Fruit fly (Drosophila melanogaster) whole organism, embryonic: ENCODE measurements around the gene lgs.

Source experiments
- BEAF-32 ChIP-seq: fragments of 200-800 bp; sonication (Bioruptor generic); optimal IDR thresholded peaks from 3 replicates; lab custom pipeline; 2017; ENCODE audit warnings: missing biosample characterization, missing genetic modification characterization, mild to moderate bottlenecking, moderate library complexity, missing genetic modification reagents
- Bgb ChIP-seq: fragments of 200-800 bp; sonication (Bioruptor generic); IDR thresholded peaks from 2 replicates; pipeline ENCODE4 v1.3.6; 2022; ENCODE audit warnings: missing biosample characterization, missing genetic modification characterization; ENCODE audit not compliant: partially characterized antibody
- Blimp-1 ChIP-seq: fragments of 200-800 bp; sonication (Bioruptor generic); optimal IDR thresholded peaks from 3 replicates; lab custom pipeline; 2018; ENCODE audit warnings: missing biosample characterization, missing genetic modification characterization, mild to moderate bottlenecking, moderate library complexity, missing genetic modification reagents
- CG12942 ChIP-seq: fragments of 200-800 bp; sonication (Bioruptor generic); optimal IDR thresholded peaks from 3 replicates; lab custom pipeline; 2016; ENCODE audit warnings: missing biosample characterization, missing genetic modification characterization
- CG15269 ChIP-seq: fragments of 200-800 bp; sonication (Bioruptor generic); optimal IDR thresholded peaks from 2 replicates; lab custom pipeline; 2018; ENCODE audit warnings: missing biosample characterization, mild to moderate bottlenecking, missing genetic modification characterization, moderate library complexity
- CG15514 ChIP-seq: fragments of 200-800 bp; sonication (Bioruptor generic); optimal IDR thresholded peaks from 3 replicates; lab custom pipeline; 2017; ENCODE audit warnings: missing biosample characterization, missing genetic modification characterization, mild to moderate bottlenecking, moderate library complexity, missing genetic modification reagents
- CG16779 ChIP-seq: fragments of 200-800 bp; sonication (Bioruptor generic); IDR thresholded peaks from 2 replicates; pipeline ENCODE4 v1.3.6; 2022; ENCODE audit warnings: missing biosample characterization, missing genetic modification characterization
- CG17568 ChIP-seq: fragments of 200-800 bp; sonication (Bioruptor generic); optimal IDR thresholded peaks from 2 replicates; lab custom pipeline; 2018; ENCODE audit warnings: missing biosample characterization, mild to moderate bottlenecking, missing genetic modification characterization, moderate library complexity
- CG2129 ChIP-seq: fragments of 200-800 bp; sonication (Bioruptor generic); IDR thresholded peaks from 2 replicates; pipeline ENCODE4 v1.3.6; 2022; ENCODE audit warnings: missing biosample characterization, missing genetic modification characterization; ENCODE audit not compliant: partially characterized antibody
- CG2202 ChIP-seq: fragments of 200-800 bp; sonication (Bioruptor generic); optimal IDR thresholded peaks from 2 replicates; lab custom pipeline; 2018; ENCODE audit warnings: missing biosample characterization, mild to moderate bottlenecking, missing genetic modification characterization
- CG32532 ChIP-seq: fragments of 200-800 bp; sonication (Bioruptor generic); IDR thresholded peaks from 2 replicates; pipeline ENCODE4 v1.3.6; 2022; ENCODE audit warnings: missing biosample characterization, missing genetic modification characterization
- CG33213 ChIP-seq: fragments of 200-800 bp; sonication (Bioruptor generic); optimal IDR thresholded peaks from 3 replicates; lab custom pipeline; 2016; ENCODE audit warnings: missing biosample characterization, missing genetic modification characterization
- CG3407 ChIP-seq: fragments of 200-800 bp; sonication (Bioruptor generic); optimal IDR thresholded peaks from 2 replicates; lab custom pipeline; 2018; ENCODE audit warnings: missing biosample characterization, mild to moderate bottlenecking, missing genetic modification characterization
- CG3847 ChIP-seq: fragments of 200-800 bp; sonication (Bioruptor generic); IDR thresholded peaks from 2 replicates; pipeline ENCODE4 v1.3.6; 2022; ENCODE audit warnings: missing biosample characterization, missing genetic modification characterization
- CG6765 ChIP-seq: fragments of 200-800 bp; sonication (Bioruptor generic); optimal IDR thresholded peaks from 3 replicates; lab custom pipeline; 2017; ENCODE audit warnings: missing biosample characterization, mild to moderate bottlenecking, missing genetic modification characterization
- CG6791 ChIP-seq: fragments of 200-800 bp; sonication (Bioruptor generic); IDR thresholded peaks from 3 replicates; pipeline ENCODE4 v1.3.6; 2022; ENCODE audit warnings: missing biosample characterization, missing genetic modification characterization; ENCODE audit not compliant: partially characterized antibody
- CG7357 ChIP-seq: fragments of 200-800 bp; sonication (Bioruptor generic); IDR thresholded peaks from 3 replicates; pipeline ENCODE4 v1.3.6; 2022; ENCODE audit warnings: missing biosample characterization, missing genetic modification characterization
- CG7928 ChIP-seq: fragments of 200-800 bp; sonication (Bioruptor generic); optimal IDR thresholded peaks from 2 replicates; lab custom pipeline; 2017; ENCODE audit warnings: missing biosample characterization, mild to moderate bottlenecking, missing genetic modification characterization
- CG8944 ChIP-seq: fragments of 200-800 bp; sonication (Bioruptor generic); optimal IDR thresholded peaks from 3 replicates; lab custom pipeline; 2016; ENCODE audit warnings: missing biosample characterization, missing genetic modification characterization
- CG9797 ChIP-seq: fragments of 200-800 bp; sonication (Bioruptor generic); optimal IDR thresholded peaks from 3 replicates; lab custom pipeline; 2018; ENCODE audit warnings: missing biosample characterization, mild to moderate bottlenecking, missing genetic modification characterization
- Dip3 ChIP-seq: fragments of 200-800 bp; sonication (Bioruptor generic); optimal IDR thresholded peaks from 3 replicates; lab custom pipeline; 2016; ENCODE audit warnings: missing biosample characterization, missing genetic modification characterization
- Drgx ChIP-seq: fragments of 200-800 bp; sonication (Bioruptor generic); IDR thresholded peaks from 2 replicates; pipeline ENCODE4 v1.3.6; 2022; ENCODE audit warnings: missing biosample characterization, missing genetic modification characterization
- H2.0 ChIP-seq: fragments of 200-800 bp; sonication (Bioruptor generic); IDR thresholded peaks from 2 replicates; pipeline ENCODE4 v1.3.6; 2022; ENCODE audit warnings: missing biosample characterization, missing genetic modification characterization
- HLHmδ ChIP-seq: fragments of 200-800 bp; sonication (Bioruptor generic); optimal IDR thresholded peaks from 2 replicates; lab custom pipeline; 2018; ENCODE audit warnings: missing biosample characterization, mild to moderate bottlenecking, missing genetic modification characterization, moderate library complexity
- Hr51 ChIP-seq, 2 experiments: fragments of 200-800 bp; sonication (Bioruptor generic); optimal IDR thresholded peaks; 2 replicates in 1 of 2; 3 replicates in 1 of 2; lab custom pipeline; 2016 to 2018; ENCODE audit warnings: missing biosample characterization in 2 of 2, missing genetic modification characterization in 2 of 2, mild to moderate bottlenecking in 1 of 2, moderate library complexity in 1 of 2
- NC2β ChIP-seq: fragments of 200-800 bp; sonication (Bioruptor generic); optimal IDR thresholded peaks from 2 replicates; lab custom pipeline; 2016; ENCODE audit warnings: missing biosample characterization, missing genetic modification characterization
- Poxn ChIP-seq: fragments of 200-800 bp; sonication (Bioruptor generic); IDR thresholded peaks from 2 replicates; pipeline ENCODE4 v1.3.6; 2022; ENCODE audit warnings: missing biosample characterization, missing genetic modification characterization
- Xrp1 ChIP-seq: fragments of 200-800 bp; sonication (Bioruptor generic); IDR thresholded peaks from 2 replicates; pipeline ENCODE4 v1.3.6; 2022; ENCODE audit warnings: missing biosample characterization, missing genetic modification characterization
- ac ChIP-seq: fragments of 200-800 bp; sonication (Bioruptor generic); optimal IDR thresholded peaks from 3 replicates; lab custom pipeline; 2017; ENCODE audit warnings: missing biosample characterization, mild to moderate bottlenecking, missing genetic modification characterization
- aop ChIP-seq: fragments of 200-800 bp; sonication (Bioruptor generic); IDR thresholded peaks from 2 replicates; pipeline ENCODE4 v1.3.6; 2022; ENCODE audit warnings: missing biosample characterization, missing genetic modification characterization
- ap ChIP-seq: fragments of 200-800 bp; sonication (Bioruptor generic); IDR thresholded peaks from 2 replicates; pipeline ENCODE4 v1.3.6; 2022; ENCODE audit warnings: missing biosample characterization, missing genetic modification characterization
- ato ChIP-seq: fragments of 200-800 bp; sonication (Bioruptor generic); IDR thresholded peaks from 2 replicates; pipeline ENCODE4 v1.3.6; 2022; ENCODE audit warnings: missing biosample characterization, missing genetic modification characterization; ENCODE audit not compliant: partially characterized antibody
- cas ChIP-seq: fragments of 200-800 bp; sonication (Bioruptor generic); IDR thresholded peaks from 2 replicates; pipeline ENCODE4 v1.3.6; 2022; ENCODE audit warnings: missing biosample characterization, missing genetic modification characterization
- chn ChIP-seq: fragments of 200-800 bp; sonication (Bioruptor generic); optimal IDR thresholded peaks from 2 replicates; lab custom pipeline; 2016; ENCODE audit warnings: missing biosample characterization, missing genetic modification characterization
- ems ChIP-seq: fragments of 200-800 bp; sonication (Bioruptor generic); optimal IDR thresholded peaks from 3 replicates; lab custom pipeline; 2016; ENCODE audit warnings: missing biosample characterization, missing genetic modification characterization
- fru ChIP-seq: fragments of >200 bp; optimal IDR thresholded peaks from 2 replicates; lab custom pipeline; 2017
- grn ChIP-seq: fragments of 200-800 bp; sonication (Bioruptor generic); optimal IDR thresholded peaks from 3 replicates; lab custom pipeline; 2017; ENCODE audit warnings: missing biosample characterization, missing genetic modification characterization
- gro ChIP-seq: fragments of 200-800 bp; sonication (Bioruptor generic); optimal IDR thresholded peaks from 2 replicates; lab custom pipeline; 2016; ENCODE audit warnings: missing biosample characterization, missing genetic modification characterization
- hbn ChIP-seq: fragments of 200-800 bp; sonication (Bioruptor generic); IDR thresholded peaks from 2 replicates; pipeline ENCODE4 v1.3.6; 2022; ENCODE audit warnings: missing biosample characterization, missing genetic modification characterization; ENCODE audit not compliant: partially characterized antibody
- insv ChIP-seq, 2 experiments: fragments of 200-800 bp; sonication (Bioruptor generic); optimal IDR thresholded peaks; 3 replicates each; lab custom pipeline; 2016 to 2018; ENCODE audit warnings: missing biosample characterization in 2 of 2, missing genetic modification characterization in 2 of 2
- ken ChIP-seq: fragments of 200-800 bp; sonication (Bioruptor generic); IDR thresholded peaks from 3 replicates; pipeline ENCODE4 v1.3.6; 2022; ENCODE audit warnings: missing biosample characterization, missing genetic modification characterization
- nau ChIP-seq: fragments of 200-800 bp; sonication (Bioruptor generic); optimal IDR thresholded peaks from 3 replicates; lab custom pipeline; 2017; ENCODE audit warnings: missing biosample characterization, mild to moderate bottlenecking, missing genetic modification characterization, missing genetic modification reagents
- onecut ChIP-seq: fragments of 200-800 bp; sonication (Bioruptor generic); IDR thresholded peaks from 2 replicates; pipeline ENCODE4 v1.3.6; 2022; ENCODE audit warnings: missing biosample characterization, missing genetic modification characterization
- run ChIP-seq: fragments of 200-800 bp; sonication (Bioruptor generic); optimal IDR thresholded peaks from 3 replicates; lab custom pipeline; 2018; ENCODE audit warnings: missing biosample characterization, mild to moderate bottlenecking, missing genetic modification characterization
- sim ChIP-seq: fragments of 200-800 bp; sonication (Bioruptor generic); IDR thresholded peaks from 2 replicates; pipeline ENCODE4 v1.3.6; 2022; ENCODE audit warnings: missing biosample characterization, missing genetic modification characterization
- slou ChIP-seq: fragments of 200-800 bp; sonication (Bioruptor generic); optimal IDR thresholded peaks from 3 replicates; lab custom pipeline; 2016; ENCODE audit warnings: missing biosample characterization, missing genetic modification characterization
- ssp ChIP-seq: fragments of 200-800 bp; sonication (Bioruptor generic); IDR thresholded peaks from 2 replicates; pipeline ENCODE4 v1.3.6; 2022; ENCODE audit warnings: missing biosample characterization, missing genetic modification characterization
- trem ChIP-seq: fragments of 200-800 bp; optimal IDR thresholded peaks from 3 replicates; lab custom pipeline; 2019; ENCODE audit warnings: missing biosample characterization, mild to moderate bottlenecking, missing genetic modification characterization, moderate library complexity
- trh ChIP-seq: fragments of 200-800 bp; sonication (Bioruptor generic); optimal IDR thresholded peaks from 2 replicates; lab custom pipeline; 2016; ENCODE audit warnings: missing biosample characterization, missing genetic modification characterization
- ttk ChIP-seq: fragments of 200-800 bp; sonication (Bioruptor generic); IDR thresholded peaks from 2 replicates; pipeline ENCODE4 v2.1.2; 2022; ENCODE audit warnings: missing biosample characterization, missing genetic modification characterization
- unpg ChIP-seq: fragments of 200-800 bp; sonication (Bioruptor generic); optimal IDR thresholded peaks from 3 replicates; lab custom pipeline; 2018; ENCODE audit warnings: missing biosample characterization, mild to moderate bottlenecking, missing genetic modification characterization, moderate library complexity
- yki ChIP-seq: fragments of >200 bp; optimal IDR thresholded peaks from 3 replicates; lab custom pipeline; 2018

Gene lgs

dm6 chr4:404325-404724 lies 39.4 kb downstream of the lgs start (continued):
- TF ChIP-seq ssp (GFP tag; lab: Robert Waterston, UW) (no peak), CG15514 (peak; percentile 50), CG2129 (no peak), trem (tag; lab: Kevin White, UChicago) (peak; percentile 45), Poxn (GFP tag; lab: Robert Waterston, UW) (no peak), CG12942 (no peak), hbn (GFP tag; lab: Robert Waterston, UW) (no peak), CG17568 (GFP tag; lab: Kevin White, UChicago) (peak; percentile 72), CG3407 (peak; percentile 50), ttk (no peak), onecut (peak; percentile 79), CG16779 (no peak), CG7928 (no peak), HLHmδ (GFP tag; lab: Kevin White, UChicago) (no peak), H2.0 (GFP tag; lab: Robert Waterston, UW) (no peak), nau (GFP tag; lab: Kevin White, UChicago) (peak; percentile 68), CG15269 (tag; lab: Kevin White, UChicago) (peak; percentile 70), Xrp1 (GFP tag; lab: Robert Waterston, UW) (peak; percentile 58; the same call in 1 of the 2 replicates), chn (GFP tag; lab: Kevin White, UChicago) (no peak), ato (GFP tag; lab: Robert Waterston, UW) (no peak), CG3847 (GFP tag; lab: Robert Waterston, UW) (no peak), CG7357 (GFP tag; lab: Robert Waterston, UW) (no peak), insv (GFP tag; optimal IDR thresholded peaks at IDR 0.05; lab: Kevin White, UChicago) (peak in 1 of 2 experiments; percentile 18), unpg (GFP tag; lab: Kevin White, UChicago) (peak; percentile 57), CG9797 (GFP tag; lab: Kevin White, UChicago) (no peak), Dip3 (no peak), grn (no peak), slou (GFP tag; lab: Kevin White, UChicago) (no peak), NC2β (GFP tag; lab: Kevin White, UChicago) (no peak), cas (no peak), CG2202 (peak; percentile 44), Hr51 (GFP tag; optimal IDR thresholded peaks at IDR 0.05; lab: Kevin White, UChicago) (no peak), CG8944 (GFP tag; lab: Kevin White, UChicago) (no peak), Drgx (GFP tag; lab: Robert Waterston, UW) (no peak), gro (no peak), CG33213 (GFP tag; lab: Kevin White, UChicago) (peak; percentile 15), run (no peak), Bgb (GFP tag; lab: Robert Waterston, UW) (no peak), ken (no peak), Blimp-1 (no peak), trh (no peak), fru (lab: Kevin White, UChicago) (no peak), CG6765 (peak; percentile 46), BEAF-32 (GFP tag; lab: Kevin White, UChicago) (no peak), ac (GFP tag; lab: Kevin White, UChicago) (no peak), ap (GFP tag; lab: Robert Waterston, UW) (no peak), CG32532 (GFP tag; lab: Robert Waterston, UW) (peak; percentile 68; the same call in 1 of the 2 replicates), ems (GFP tag; lab: Kevin White, UChicago) (no peak), aop (GFP tag; lab: Robert Waterston, UW) (no peak), CG6791 (GFP tag; lab: Robert Waterston, UW) (no peak), sim (GFP tag; lab: Robert Waterston, UW) (no peak), yki (no peak)
